Fruit fly (Drosophila melanogaster) whole organism, embryonic: ENCODE results near the gene CG10343.

Source experiments
- CG13296 ChIP-seq: fragments of 200-800 bp; sonication (Bioruptor generic); optimal IDR thresholded peaks from 3 replicates; lab custom pipeline; 2018; ENCODE audit warnings: missing biosample characterization, mild to moderate bottlenecking, missing genetic modification characterization
- CG18476 ChIP-seq: fragments of 200-800 bp; sonication (Bioruptor generic); optimal IDR thresholded peaks from 2 replicates; lab custom pipeline; 2016; ENCODE audit warnings: missing biosample characterization, mild to moderate bottlenecking, missing genetic modification characterization
- CG3838 ChIP-seq: fragments of 200-800 bp; sonication (Bioruptor generic); optimal IDR thresholded peaks from 3 replicates; lab custom pipeline; 2016; ENCODE audit warnings: missing biosample characterization, missing genetic modification characterization
- CG8765 ChIP-seq: fragments of 200-800 bp; sonication (Bioruptor generic); IDR thresholded peaks from 2 replicates; pipeline ENCODE4 v1.3.6; 2022; ENCODE audit warnings: missing biosample characterization, missing genetic modification characterization
- Gsc ChIP-seq: fragments of 200-800 bp; sonication (Bioruptor generic); IDR thresholded peaks from 2 replicates; pipeline ENCODE4 v1.3.6; 2022; ENCODE audit warnings: missing biosample characterization, missing genetic modification characterization
- Spps ChIP-seq: fragments of 200-800 bp; sonication (Bioruptor generic); optimal IDR thresholded peaks from 2 replicates; lab custom pipeline; 2018; ENCODE audit warnings: missing biosample characterization, mild to moderate bottlenecking, missing genetic modification characterization
- dpn ChIP-seq, 2 experiments: fragments of 200-800 bp; sonication (Bioruptor generic); optimal IDR thresholded peaks; 3 replicates each; lab custom pipeline; 2016; ENCODE audit warnings: missing biosample characterization in 2 of 2, missing genetic modification characterization in 2 of 2
- hth ChIP-seq: fragments of >200 bp; optimal IDR thresholded peaks from 2 replicates; lab custom pipeline; 2017; ENCODE audit warnings: inconsistent platforms
- row ChIP-seq: fragments of 200-800 bp; sonication (Bioruptor generic); IDR thresholded peaks from 3 replicates; pipeline ENCODE4 v1.3.6; 2022; ENCODE audit warnings: missing biosample characterization, missing genetic modification characterization

dm6 chr2L:18677910-18678639 is 25.2 kb upstream of the CG10343 start:
- TF ChIP-seq row (GFP tag; lab: Robert Waterston, UW) (peak; percentile 50; the same call in 2 of the 3 replicates), CG8765 (no peak), Gsc (GFP tag; lab: Robert Waterston, UW) (no peak), CG18476 (GFP tag; lab: Kevin White, UChicago) (no peak), CG13296 (GFP tag; lab: Kevin White, UChicago) (no peak), Spps (tag; lab: Kevin White, UChicago) (no peak), CG3838 (GFP tag; lab: Kevin White, UChicago) (no peak), dpn (GFP tag; optimal IDR thresholded peaks at IDR 0.05; lab: Kevin White, UChicago) (no peak), hth (lab: Kevin White, UChicago) (no peak)
